Fruit fly (Drosophila melanogaster): ENCODE data around the gene bmm.

DNA sequence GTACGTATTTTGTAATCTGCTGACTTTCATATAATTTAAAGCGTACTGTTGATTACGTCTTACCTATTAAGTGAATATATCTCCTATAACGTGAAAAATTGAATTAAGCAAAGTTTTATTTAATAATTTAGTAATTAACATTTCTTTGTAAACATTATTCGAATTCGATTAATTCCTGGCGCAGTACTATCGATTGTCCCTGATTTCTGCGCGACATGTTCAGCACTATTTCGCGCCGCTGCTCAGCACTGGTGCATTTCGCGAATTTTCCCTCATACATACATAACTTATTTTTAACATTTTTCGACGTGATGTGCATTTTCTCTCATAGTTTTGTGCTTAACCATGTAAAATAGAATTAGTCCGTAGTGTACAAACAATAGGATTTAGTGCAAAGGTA lies 3.5 kb upstream of the bmm start, which contains the start of gene Helz:
- TF ChIP-seq h (optimal IDR thresholded peaks at IDR 0.05) = no peak
- TF ChIP-seq Myc (optimal IDR thresholded peaks at IDR 0.05) = no peak
- TF ChIP-seq Sin3A (optimal IDR thresholded peaks at IDR 0.05) = no peak
